Fruit fly (Drosophila melanogaster) Kc167 (cell line): ENCODE measurements around the gene Catsup.

ENCODE experiments used
- Myc ChIP-seq: fragments of >200 bp; optimal IDR thresholded peaks from 2 replicates; lab custom pipeline; 2017; ENCODE audit warnings: missing external identifiers
- Sin3A ChIP-seq: fragments of >200 bp; optimal IDR thresholded peaks from 2 replicates; lab custom pipeline; 2018; ENCODE audit warnings: missing external identifiers
- h ChIP-seq: fragments of >200 bp; optimal IDR thresholded peaks from 3 replicates; lab custom pipeline; 2018; ENCODE audit warnings: missing external identifiers
- insv ChIP-seq: fragments of >200 bp; optimal IDR thresholded peaks from 3 replicates; lab custom pipeline; 2018; ENCODE audit warnings: missing external identifiers
- psq ChIP-seq: fragments of >200 bp; optimal IDR thresholded peaks from 2 replicates; lab custom pipeline; 2017; ENCODE audit warnings: missing external identifiers

dm6 chr2L:19034213-19034929, 7.3 kb upstream of the Catsup start, which contains the start of the genes mib2 and CG31800:
- TF ChIP-seq h (lab: Kevin White, UChicago) (no peak), Myc (lab: Kevin White, UChicago) (no peak), Sin3A (no peak), insv (lab: Kevin White, UChicago) (no peak), psq (lab: Kevin White, UChicago) (no peak)
